Worm (Caenorhabditis elegans): ENCODE measurements around the gene T28A8.2.

The T28A8.2 gene

DNA sequence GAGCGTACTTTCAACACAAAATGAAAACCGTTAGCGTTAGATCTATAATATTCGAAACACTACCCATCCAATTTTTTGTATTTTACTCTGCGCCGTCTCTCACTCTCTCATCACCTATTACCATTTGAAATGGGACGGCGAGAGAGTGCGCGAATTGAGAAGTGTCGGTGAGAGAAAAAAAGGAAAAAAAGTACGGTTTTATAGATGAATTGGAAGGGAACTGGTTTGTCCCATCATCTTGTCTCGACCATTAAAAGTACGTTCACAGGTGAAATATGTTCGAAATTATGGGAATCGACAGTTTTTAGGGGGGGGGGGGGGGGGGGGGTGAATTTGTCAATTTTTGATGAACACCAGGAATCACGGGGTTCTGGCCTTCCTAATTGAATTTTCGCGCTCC, 39.2 kb upstream of the T28A8.2 start (continued):
- TF ChIP-seq sma-9 (GFP tag; optimal IDR thresholded peaks at IDR 0.05) (peak; percentile 14), sma-9 (tag; optimal IDR thresholded peaks at IDR 0.05) (no peak), mbf-1 (tag; optimal IDR thresholded peaks at IDR 0.05) (no peak), nhr-10 (tag; optimal IDR thresholded peaks at IDR 0.05) (no peak), lin-13 (GFP tag; optimal IDR thresholded peaks at IDR 0.05) (no peak), nhr-237 (tag; optimal IDR thresholded peaks at IDR 0.05) (no peak)

DNA sequence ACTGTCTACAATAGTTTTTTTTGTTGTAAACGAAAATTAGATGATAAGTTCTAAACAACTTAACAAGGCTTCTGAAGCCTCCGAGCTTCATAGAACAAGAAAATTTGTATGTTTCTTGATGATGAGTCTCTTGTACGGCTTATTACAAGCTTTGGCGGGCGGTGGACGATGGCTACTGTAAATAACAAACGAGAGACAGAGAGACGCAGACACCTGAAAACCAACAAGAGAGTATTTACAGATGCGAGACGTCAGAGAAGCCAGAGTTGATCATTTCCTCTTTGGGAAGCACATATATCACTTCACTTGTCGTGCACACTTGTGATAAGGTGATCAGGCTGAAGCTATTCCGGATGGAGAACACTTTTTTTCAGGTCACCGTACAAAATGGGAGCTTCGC, 35.4 kb upstream of the T28A8.2 start:
- TF ChIP-seq crh-2 (tag; optimal IDR thresholded peaks at IDR 0.05): no peak
- TF ChIP-seq lin-13 (GFP tag; optimal IDR thresholded peaks at IDR 0.05): no peak
- TF ChIP-seq nhr-10 (tag; optimal IDR thresholded peaks at IDR 0.05): no peak
- no peak for TF ChIP-seq elt-1 (tag; optimal IDR thresholded peaks at IDR 0.05)
- no peak for TF ChIP-seq dmd-4 (tag; optimal IDR thresholded peaks at IDR 0.05)
- no peak for TF ChIP-seq F13H6.1 (tag; optimal IDR thresholded peaks at IDR 0.05)
- TF ChIP-seq egl-27 (tag; optimal IDR thresholded peaks at IDR 0.05): no peak
- no peak for TF ChIP-seq nhr-129 (tag; optimal IDR thresholded peaks at IDR 0.05)
- TF ChIP-seq nhr-77 (tag; optimal IDR thresholded peaks at IDR 0.05): no peak

DNA sequence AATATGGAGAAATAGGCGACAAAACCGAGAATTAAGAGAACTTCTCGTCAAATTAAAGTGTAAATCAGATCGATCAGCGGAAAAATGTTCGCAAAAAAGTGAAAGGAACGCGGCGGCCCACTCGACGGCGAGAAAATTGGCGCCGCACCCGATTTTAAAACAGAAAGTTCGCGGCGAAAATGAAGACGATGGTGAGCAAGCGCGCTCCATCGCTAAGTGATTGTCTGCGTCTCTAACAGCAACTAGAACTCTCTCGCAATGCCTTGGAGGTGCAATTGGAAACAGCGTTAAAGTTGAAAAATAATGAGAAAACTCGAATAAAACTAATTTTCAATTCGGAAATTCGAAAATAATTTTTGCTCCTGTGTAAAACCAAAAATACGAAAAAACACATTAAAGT, 34.5 kb upstream of the T28A8.2 start:
- TF ChIP-seq nhr-11 (tag; optimal IDR thresholded peaks at IDR 0.05): no peak
- peak; percentile 60 for TF ChIP-seq nhr-21 (tag; optimal IDR thresholded peaks at IDR 0.05)
- TF ChIP-seq lin-39 (tag; optimal IDR thresholded peaks at IDR 0.05): no peak
- TF ChIP-seq C34F6.9 (tag; optimal IDR thresholded peaks at IDR 0.05): peak; percentile 53
- peak; percentile 21 for TF ChIP-seq sem-4 (tag; optimal IDR thresholded peaks at IDR 0.05)
- no peak for TF ChIP-seq ztf-4 (tag; optimal IDR thresholded peaks at IDR 0.05)
- TF ChIP-seq lsy-2 (tag; optimal IDR thresholded peaks at IDR 0.05): peak; percentile 47 to 77
- TF ChIP-seq ama-1 (optimal IDR thresholded peaks at IDR 0.05): no peak
- peak; percentile 50 for TF ChIP-seq sma-9 (GFP tag; optimal IDR thresholded peaks at IDR 0.05)
- no peak for TF ChIP-seq sma-9 (tag; optimal IDR thresholded peaks at IDR 0.05)
- peak; percentile 96 for TF ChIP-seq blmp-1 (tag; optimal IDR thresholded peaks at IDR 0.05; ENCODE audit: insufficient read depth)
- peak; percentile 41 for TF ChIP-seq F13H6.1 (tag; optimal IDR thresholded peaks at IDR 0.05)
- TF ChIP-seq sma-3 (GFP tag; optimal IDR thresholded peaks at IDR 0.05): no peak
- no peak for TF ChIP-seq ztf-11 (tag; optimal IDR thresholded peaks at IDR 0.05)
- TF ChIP-seq alr-1 (tag; optimal IDR thresholded peaks at IDR 0.05): no peak
- no peak for TF ChIP-seq zag-1 (tag; optimal IDR thresholded peaks at IDR 0.05)
- no peak for TF ChIP-seq nhr-23 (tag; optimal IDR thresholded peaks at IDR 0.05)
- TF ChIP-seq lin-11 (tag; optimal IDR thresholded peaks at IDR 0.05): peak; percentile 71
- peak; percentile 80 for TF ChIP-seq unc-55 (GFP tag; optimal IDR thresholded peaks at IDR 0.05)
- peak; percentile 75 for TF ChIP-seq gmeb-1 (tag; optimal IDR thresholded peaks at IDR 0.05)
- no peak for TF ChIP-seq Y55F3AM.14 (GFP tag; optimal IDR thresholded peaks at IDR 0.05)
- peak; percentile 70 for TF ChIP-seq nhr-25 (tag; optimal IDR thresholded peaks at IDR 0.05)
- no peak for TF ChIP-seq egl-27 (tag; optimal IDR thresholded peaks at IDR 0.05)
- TF ChIP-seq R02D3.7 (tag; optimal IDR thresholded peaks at IDR 0.05): no peak
- no peak for TF ChIP-seq nhr-6 (tag; optimal IDR thresholded peaks at IDR 0.05)
- TF ChIP-seq elt-3 (tag; optimal IDR thresholded peaks at IDR 0.05): no peak
- no peak for TF ChIP-seq ceh-82 (tag; optimal IDR thresholded peaks at IDR 0.05)
- peak; percentile 70 for TF ChIP-seq crh-2 (tag; optimal IDR thresholded peaks at IDR 0.05)
- TF ChIP-seq mab-5 (tag; optimal IDR thresholded peaks at IDR 0.05): peak; percentile 3
- TF ChIP-seq nhr-129 (tag; optimal IDR thresholded peaks at IDR 0.05): peak; percentile 53
- TF ChIP-seq fos-1 (tag; optimal IDR thresholded peaks at IDR 0.05): peak; percentile 5
- TF ChIP-seq ZK546.5 (tag; optimal IDR thresholded peaks at IDR 0.05): no peak
- peak; percentile 76 for TF ChIP-seq lin-13 (GFP tag; optimal IDR thresholded peaks at IDR 0.05)

DNA sequence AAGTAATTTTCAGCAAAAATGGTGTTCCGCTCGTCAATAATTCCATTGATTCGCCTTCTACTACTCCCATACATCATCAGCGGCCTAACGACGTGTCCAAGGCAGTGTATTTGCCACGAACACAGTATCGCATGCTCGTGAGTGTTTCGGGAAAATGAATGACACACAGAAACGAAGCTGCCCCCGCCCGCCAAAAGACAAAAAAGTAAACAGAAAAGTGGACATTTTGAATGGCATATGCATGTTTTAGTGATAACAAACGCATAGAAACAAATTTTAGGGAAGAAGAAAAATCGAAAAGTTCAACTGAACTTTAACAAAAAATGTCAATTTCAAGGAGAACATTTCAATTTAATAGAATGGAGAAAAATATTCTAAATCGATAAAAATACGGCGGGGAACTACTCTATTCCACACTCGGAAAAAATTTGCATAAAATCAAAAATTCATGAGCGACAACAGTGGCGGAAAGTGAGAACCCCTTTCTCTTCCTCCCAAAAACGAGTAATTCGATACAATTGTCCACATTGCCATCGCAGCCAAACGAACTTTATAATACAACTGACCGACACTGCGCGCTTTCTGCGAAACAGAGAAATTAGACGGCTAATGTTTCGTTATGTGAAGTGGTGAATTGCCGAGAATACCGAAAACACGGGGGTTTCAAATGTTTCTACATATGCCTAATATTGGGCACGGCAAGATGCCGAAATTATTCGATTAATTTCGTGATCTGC, 33.2 kb upstream of the T28A8.2 start:
- TF ChIP-seq fos-1 (tag; optimal IDR thresholded peaks at IDR 0.05) (peak; percentile 74), ztf-11 (tag; optimal IDR thresholded peaks at IDR 0.05) (no peak)

All from whole organism, L2 larva.